Fruit fly (Drosophila melanogaster): Measurements from ENCODE around the gene trp.

Gene trp

DNA sequence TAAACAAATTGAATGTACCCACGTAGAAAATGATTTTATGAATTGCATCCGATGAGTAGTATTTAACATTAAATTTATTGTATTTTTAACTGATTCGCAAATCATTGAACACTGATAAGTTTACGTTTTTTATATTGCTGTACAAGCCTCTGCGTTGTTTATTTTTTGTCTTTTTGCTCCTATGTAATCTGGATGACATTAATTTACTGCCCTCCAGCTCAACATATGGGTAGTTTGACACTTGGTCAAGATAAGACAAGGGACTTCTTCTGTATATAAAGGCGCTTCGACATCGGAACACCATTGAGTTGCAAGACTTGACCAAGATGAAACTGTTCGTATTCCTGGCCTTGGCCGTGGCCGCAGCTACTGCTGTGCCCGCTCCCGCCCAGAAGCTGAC is 1.8 kb upstream of the trp start, which contains the start of gene Jon99Ciii:
TSS of gene Jon99Ciii (plus strand) at position 301 of the 400 bp plus-strand sequence.
- peak; percentile 45 for TF ChIP-seq exex (tag; optimal IDR thresholded peaks at IDR 0.05)

DNA sequence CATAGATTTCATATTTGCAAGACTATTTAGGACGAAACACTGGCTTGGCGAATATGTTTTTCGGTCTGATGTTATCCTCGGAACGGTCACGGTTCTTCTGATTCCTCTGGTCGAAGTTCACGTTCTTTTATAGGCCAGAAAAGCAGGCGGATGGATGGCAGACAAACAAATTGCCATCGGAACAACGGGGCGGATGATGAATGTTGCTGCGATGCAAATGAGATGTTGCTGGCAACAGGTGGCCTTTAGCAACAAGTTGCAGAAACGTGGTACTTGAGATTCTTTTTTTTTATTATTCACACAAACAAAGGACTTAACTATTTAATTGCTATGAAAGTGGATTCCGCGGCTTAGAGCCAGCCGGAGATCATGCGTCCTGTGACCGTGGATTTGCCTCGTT is 5.8 kb downstream of the trp start, which contains the start of gene Capa:
TSS of gene Capa (minus strand) at position 101 of the 400 bp plus-strand sequence.
- TF ChIP-seq CG3838 (GFP tag; optimal IDR thresholded peaks at IDR 0.05) (no peak), pum (GFP tag; optimal IDR thresholded peaks at IDR 0.05) (no peak), CG11504 (tag; optimal IDR thresholded peaks at IDR 0.05) (peak; percentile 80), en (GFP tag; optimal IDR thresholded peaks at IDR 0.05) (no peak)

DNA sequence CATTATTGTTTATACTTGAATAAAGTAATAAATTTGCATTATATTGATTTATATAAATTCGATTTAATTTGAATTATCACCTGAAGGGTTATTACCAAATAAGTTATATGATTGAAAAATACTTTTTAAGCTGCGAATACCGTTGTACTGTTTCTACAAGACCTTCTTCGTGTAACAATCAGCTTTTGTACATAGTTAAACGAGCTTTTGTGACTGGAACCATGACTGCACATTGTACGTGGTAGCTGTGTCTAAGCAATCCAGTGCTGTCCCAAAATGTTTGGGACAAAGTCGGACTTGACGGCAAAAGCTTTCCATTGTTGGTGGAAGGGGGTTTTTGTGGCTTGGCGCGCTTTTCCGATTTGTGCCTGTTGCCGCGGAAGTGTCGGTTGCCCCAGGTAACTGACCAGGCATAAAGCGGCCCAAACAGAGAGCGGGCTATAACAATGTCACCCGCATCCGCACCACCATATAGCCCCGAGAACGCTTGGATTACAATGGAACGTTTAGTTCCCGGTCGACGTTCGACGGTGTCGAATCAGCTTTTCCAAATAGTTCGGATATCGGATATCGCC is 12.4 kb downstream of the trp start, which contains the start of gene CG31036:
TSS of gene CG31036 (plus strand) at position 507 of the 575 bp plus-strand sequence.
- TF ChIP-seq Jarid2 (GFP tag; optimal IDR thresholded peaks at IDR 0.05): no peak
- no peak for TF ChIP-seq CG16779 (GFP tag; IDR thresholded peaks at IDR 0.05)
- no peak for TF ChIP-seq BEAF-32 (GFP tag; optimal IDR thresholded peaks at IDR 0.05)
- TF ChIP-seq nerfin-2 (GFP tag; IDR thresholded peaks at IDR 0.05; ENCODE audit: partially characterized antibody): no peak
- no peak for TF ChIP-seq ara (GFP tag; IDR thresholded peaks at IDR 0.05)
- no peak for TF ChIP-seq CG32532 (GFP tag; IDR thresholded peaks at IDR 0.05)
- peak; percentile 67; the same call in 1 of the 2 replicates for TF ChIP-seq Rfx (GFP tag; IDR thresholded peaks at IDR 0.05)
- peak; percentile 40 for TF ChIP-seq Myb (GFP tag; optimal IDR thresholded peaks at IDR 0.05)
- TF ChIP-seq CG6813 (GFP tag; optimal IDR thresholded peaks at IDR 0.05): no peak
- TF ChIP-seq Nf-YA (GFP tag; IDR thresholded peaks at IDR 0.05): no peak
- no peak for TF ChIP-seq CG11696 (GFP tag; IDR thresholded peaks at IDR 0.05)
- no peak for TF ChIP-seq CG3726 (GFP tag; IDR thresholded peaks at IDR 0.05)
- TF ChIP-seq h (optimal IDR thresholded peaks at IDR 0.05): no peak
- no peak for TF ChIP-seq Hand (GFP tag; optimal IDR thresholded peaks at IDR 0.05)
- TF ChIP-seq mam (GFP tag; optimal IDR thresholded peaks at IDR 0.05): no peak
- TF ChIP-seq CG15011 (GFP tag; optimal IDR thresholded peaks at IDR 0.05): no peak
- peak; percentile 35; the same call in 1 of the 2 replicates for TF ChIP-seq CG13287 (GFP tag; IDR thresholded peaks at IDR 0.05; ENCODE audit: partially characterized antibody)
- peak; percentile 48 for TF ChIP-seq E2f2 (GFP tag; IDR thresholded peaks at IDR 0.05)
- no peak for TF ChIP-seq CG10147 (GFP tag; optimal IDR thresholded peaks at IDR 0.05)
- TF ChIP-seq CG15073 (GFP tag; optimal IDR thresholded peaks at IDR 0.05): no peak
- no peak for TF ChIP-seq emc (GFP tag; optimal IDR thresholded peaks at IDR 0.05)
- no peak for TF ChIP-seq CG9609 (GFP tag; optimal IDR thresholded peaks at IDR 0.05)
- no peak for TF ChIP-seq gro (GFP tag; optimal IDR thresholded peaks at IDR 0.05)
- no peak for TF ChIP-seq CG15514 (GFP tag; optimal IDR thresholded peaks at IDR 0.05)
- 0 out of 4 replicates have a peak, but pooled peaks have one; percentile 53 for TF ChIP-seq chinmo (GFP tag; IDR thresholded peaks at IDR 0.05; ENCODE audit: partially characterized antibody)
- TF ChIP-seq CG13296 (GFP tag; optimal IDR thresholded peaks at IDR 0.05): no peak
- peak; percentile 53 for TF ChIP-seq scrt (GFP tag; optimal IDR thresholded peaks at IDR 0.05)
- TF ChIP-seq gt (GFP tag; IDR thresholded peaks at IDR 0.05): no peak
- no peak for TF ChIP-seq salm (tag; optimal IDR thresholded peaks at IDR 0.05)
- TF ChIP-seq Oli (tag; optimal IDR thresholded peaks at IDR 0.05): no peak
- no peak for TF ChIP-seq CG1024 (GFP tag; IDR thresholded peaks at IDR 0.05)
- TF ChIP-seq CG5953 (GFP tag; IDR thresholded peaks at IDR 0.05): no peak
- no peak for TF ChIP-seq sd (tag; optimal IDR thresholded peaks at IDR 0.05)
- TF ChIP-seq CG30431 (GFP tag; optimal IDR thresholded peaks at IDR 0.05): no peak
- TF ChIP-seq CTCF (GFP tag; optimal IDR thresholded peaks at IDR 0.05): peak; percentile 79
- no peak for TF ChIP-seq CG10366 (GFP tag; IDR thresholded peaks at IDR 0.05)
- TF ChIP-seq BtbVII (GFP tag; optimal IDR thresholded peaks at IDR 0.05): no peak
- no peak for TF ChIP-seq otp (GFP tag; IDR thresholded peaks at IDR 0.05)
- no peak for TF ChIP-seq ssp (GFP tag; IDR thresholded peaks at IDR 0.05)
- TF ChIP-seq da (GFP tag; optimal IDR thresholded peaks at IDR 0.05): no peak
- no peak for TF ChIP-seq CG12942 (GFP tag; optimal IDR thresholded peaks at IDR 0.05)
- no peak for TF ChIP-seq Dref (GFP tag; IDR thresholded peaks at IDR 0.05)
- TF ChIP-seq CG1529 (GFP tag; optimal IDR thresholded peaks at IDR 0.05): no peak
